ENCODE assay signal across 6 fruit fly cellular contexts in genomic region chr3L:559390-560034, dm6.
TF ChIP-seq lines count a peak whose summit lies in the region.

No protein-coding gene starts in this region.

- TF ChIP-seq CTCF in whole organism, embryonic (GFP tag; optimal IDR thresholded peaks at IDR 0.05; lab: Kevin White, UChicago): no peak

TF ChIP-seq in whole organism, 6 proteins besides CTCF, POLR2A, EP300 and RAD21:
- no peak for TF ChIP-seq usp (GFP tag; optimal IDR thresholded peaks at IDR 0.05; lab: Kevin White, UChicago)
- TF ChIP-seq EcR (GFP tag; optimal IDR thresholded peaks at IDR 0.05; lab: Kevin White, UChicago): peak; percentile 34 to 55

TF ChIP-seq in whole organism, adult, 20 proteins besides CTCF, POLR2A, EP300 and RAD21:
- TF ChIP-seq CG14711 (tag; optimal IDR thresholded peaks at IDR 0.05; lab: Kevin White, UChicago) (no peak), CG12768 (GFP tag; optimal IDR thresholded peaks at IDR 0.05; lab: Kevin White, UChicago) (peak; percentile 3), ovo (GFP tag; optimal IDR thresholded peaks at IDR 0.05; lab: Kevin White, UChicago) (no peak), cic (GFP tag; optimal IDR thresholded peaks at IDR 0.05; lab: Kevin White, UChicago) (peak; percentile 73), tj (GFP tag; optimal IDR thresholded peaks at IDR 0.05; lab: Kevin White, UChicago) (no peak), Mnt (GFP tag; optimal IDR thresholded peaks at IDR 0.05; lab: Kevin White, UChicago) (peak; percentile 45)

TF ChIP-seq in whole organism, embryonic, 481 proteins besides CTCF, POLR2A, EP300 and RAD21 (continues in another document):
- peak; percentile 45 for TF ChIP-seq exex (tag; optimal IDR thresholded peaks at IDR 0.05; lab: Kevin White, UChicago)
- peak; percentile 84; the same call in 3 of the 4 replicates for TF ChIP-seq chinmo (GFP tag; IDR thresholded peaks at IDR 0.05; lab: Robert Waterston, UW; ENCODE audit: partially characterized antibody)
- TF ChIP-seq Dfd (GFP tag; optimal IDR thresholded peaks at IDR 0.05; lab: Kevin White, UChicago): no peak
- TF ChIP-seq CG8290 (GFP tag; optimal IDR thresholded peaks at IDR 0.05; lab: Kevin White, UChicago): no peak
- peak in 1 of 2 experiments; percentile 3 for TF ChIP-seq CG8290 (tag; optimal IDR thresholded peaks at IDR 0.05; lab: Kevin White, UChicago)
- no peak for TF ChIP-seq repo (GFP tag; optimal IDR thresholded peaks at IDR 0.05; lab: Kevin White, UChicago)
- TF ChIP-seq danr (GFP tag; IDR thresholded peaks at IDR 0.05; lab: Robert Waterston, UW): no peak
- no peak for TF ChIP-seq eyg (GFP tag; optimal IDR thresholded peaks at IDR 0.05; lab: Kevin White, UChicago)
- TF ChIP-seq Med (GFP tag; lab: Kevin White, UChicago): peak; percentile 30
- peak; percentile 73 for TF ChIP-seq lab (GFP tag; optimal IDR thresholded peaks at IDR 0.05; lab: Kevin White, UChicago)
- TF ChIP-seq sug (tag; optimal IDR thresholded peaks at IDR 0.05; lab: Kevin White, UChicago): peak; percentile 77
- no peak for TF ChIP-seq NK7.1 (GFP tag; optimal IDR thresholded peaks at IDR 0.05; lab: Kevin White, UChicago)
- no peak for TF ChIP-seq CG15601 (tag; optimal IDR thresholded peaks at IDR 0.05; lab: Kevin White, UChicago)
- peak in 1 of 2 experiments; percentile 9 for TF ChIP-seq Pdp1 (GFP tag; optimal IDR thresholded peaks at IDR 0.05; lab: Kevin White, UChicago)
- TF ChIP-seq Hr78 (GFP tag; optimal IDR thresholded peaks at IDR 0.05; lab: Kevin White, UChicago): peak in 1 of 2 experiments; percentile 27
- 0 out of 3 replicates have a peak, but pooled peaks have one; percentile 8 for TF ChIP-seq row (GFP tag; IDR thresholded peaks at IDR 0.05; lab: Robert Waterston, UW)
- TF ChIP-seq sd (tag; optimal IDR thresholded peaks at IDR 0.05; lab: Kevin White, UChicago): peak; percentile 72
- peak; percentile 63 for TF ChIP-seq CG34376 (GFP tag; optimal IDR thresholded peaks at IDR 0.05; lab: Kevin White, UChicago)
- peak; percentile 27 for TF ChIP-seq HmgZ (tag; optimal IDR thresholded peaks at IDR 0.05; lab: Kevin White, UChicago)
- no peak for TF ChIP-seq Fer1 (GFP tag; optimal IDR thresholded peaks at IDR 0.05; lab: Kevin White, UChicago)

TF ChIP-seq in whole organism, prepupa, 60 proteins besides CTCF, POLR2A, EP300 and RAD21 (continues in another document):
- TF ChIP-seq CG1621 (tag; optimal IDR thresholded peaks at IDR 0.05; lab: Kevin White, UChicago) (no peak), cyc (GFP tag; optimal IDR thresholded peaks at IDR 0.05; lab: Kevin White, UChicago) (no peak), spab (GFP tag; optimal IDR thresholded peaks at IDR 0.05; lab: Kevin White, UChicago) (no peak), CG9139 (GFP tag; optimal IDR thresholded peaks at IDR 0.05; lab: Kevin White, UChicago) (no peak), Ets21C (GFP tag; optimal IDR thresholded peaks at IDR 0.05; lab: Kevin White, UChicago) (no peak), Ets96B (tag; optimal IDR thresholded peaks at IDR 0.05; lab: Kevin White, UChicago) (no peak), Hr39 (GFP tag; optimal IDR thresholded peaks at IDR 0.05; lab: Kevin White, UChicago) (no peak), CG6808 (GFP tag; optimal IDR thresholded peaks at IDR 0.05; lab: Kevin White, UChicago) (peak; percentile 10), CG7368 (GFP tag; optimal IDR thresholded peaks at IDR 0.05; lab: Kevin White, UChicago) (no peak), CG34406 (GFP tag; optimal IDR thresholded peaks at IDR 0.05; lab: Kevin White, UChicago) (no peak), CG6163 (GFP tag; IDR thresholded peaks at IDR 0.05; lab: Robert Waterston, UW) (no peak), CG10631 (GFP tag; optimal IDR thresholded peaks at IDR 0.05; lab: Kevin White, UChicago) (no peak), CG8119 (GFP tag; IDR thresholded peaks at IDR 0.05; lab: Robert Waterston, UW) (peak; percentile 48; the same call in 1 of the 3 replicates), CG6792 (GFP tag; optimal IDR thresholded peaks at IDR 0.05; lab: Kevin White, UChicago) (no peak), CG32006 (GFP tag; optimal IDR thresholded peaks at IDR 0.05; lab: Kevin White, UChicago) (peak; percentile 16), Sox15 (GFP tag; optimal IDR thresholded peaks at IDR 0.05; lab: Kevin White, UChicago) (no peak), salr (GFP tag; optimal IDR thresholded peaks at IDR 0.05; lab: Kevin White, UChicago) (no peak), CG15336 (GFP tag; IDR thresholded peaks at IDR 0.05; lab: Robert Waterston, UW) (no peak), Blimp-1 (GFP tag; optimal IDR thresholded peaks at IDR 0.05; lab: Kevin White, UChicago) (no peak), Sox14 (GFP tag; optimal IDR thresholded peaks at IDR 0.05; lab: Kevin White, UChicago) (no peak), esn (GFP tag; optimal IDR thresholded peaks at IDR 0.05; lab: Kevin White, UChicago) (no peak), achi (GFP tag; optimal IDR thresholded peaks at IDR 0.05; lab: Kevin White, UChicago) (no peak), CG8632 (GFP tag; optimal IDR thresholded peaks at IDR 0.05; lab: Kevin White, UChicago) (no peak)

TF ChIP-seq in whole organism, pupa, 21 proteins besides CTCF, POLR2A, EP300 and RAD21:
- TF ChIP-seq gl (tag; optimal IDR thresholded peaks at IDR 0.05; lab: Kevin White, UChicago) (no peak), Pif1B (GFP tag; optimal IDR thresholded peaks at IDR 0.05; lab: Kevin White, UChicago) (no peak), CG17806 (tag; optimal IDR thresholded peaks at IDR 0.05; lab: Kevin White, UChicago) (no peak), CG12605 (GFP tag; IDR thresholded peaks at IDR 0.05; lab: Robert Waterston, UW) (no peak), CG32121 (GFP tag; IDR thresholded peaks at IDR 0.05; lab: Robert Waterston, UW) (no peak), CG4496 (GFP tag; IDR thresholded peaks at IDR 0.05; lab: Robert Waterston, UW) (no peak), Ets98B (GFP tag; IDR thresholded peaks at IDR 0.05; lab: Robert Waterston, UW) (no peak), CG14655 (GFP tag; optimal IDR thresholded peaks at IDR 0.05; lab: Kevin White, UChicago) (peak; percentile 11), CG15710 (tag; optimal IDR thresholded peaks at IDR 0.05; lab: Kevin White, UChicago) (no peak), fd96Ca (GFP tag; IDR thresholded peaks at IDR 0.05; lab: Robert Waterston, UW) (no peak), CG8301 (tag; optimal IDR thresholded peaks at IDR 0.05; lab: Kevin White, UChicago) (peak; percentile 7), CG9948 (tag; optimal IDR thresholded peaks at IDR 0.05; lab: Kevin White, UChicago) (peak; percentile 4), Snoo (tag; optimal IDR thresholded peaks at IDR 0.05; lab: Kevin White, UChicago) (no peak), CG8159 (tag; optimal IDR thresholded peaks at IDR 0.05; lab: Kevin White, UChicago) (no peak), D1 (tag; optimal IDR thresholded peaks at IDR 0.05; lab: Kevin White, UChicago) (no peak), EcR (GFP tag; optimal IDR thresholded peaks at IDR 0.05; lab: Kevin White, UChicago) (peak; percentile 96)

TF ChIP-seq in whole organism, wandering third instar larva, 38 proteins besides CTCF, POLR2A, EP300 and RAD21:
- TF ChIP-seq CG9705 (GFP tag; optimal IDR thresholded peaks at IDR 0.05; lab: Kevin White, UChicago) (no peak), rgr (GFP tag; optimal IDR thresholded peaks at IDR 0.05; lab: Kevin White, UChicago) (no peak), h (GFP tag; optimal IDR thresholded peaks at IDR 0.05; lab: Kevin White, UChicago) (no peak), Jra (GFP tag; optimal IDR thresholded peaks at IDR 0.05; lab: Kevin White, UChicago) (no peak), Rel (GFP tag; optimal IDR thresholded peaks at IDR 0.05; lab: Kevin White, UChicago) (no peak), Rel (tag; optimal IDR thresholded peaks at IDR 0.05; lab: Kevin White, UChicago) (peak; percentile 27)
